Worm (Caenorhabditis elegans): Measurements from ENCODE around the gene zhit-3.

- TF ChIP-seq nhr-19 (GFP tag; conservative IDR thresholded peaks at IDR 0.05) (no peak), pag-3 (tag; optimal IDR thresholded peaks at IDR 0.05; ENCODE audit: borderline replicate concordance, insufficient read depth) (no peak), lin-39 (tag; optimal IDR thresholded peaks at IDR 0.05) (no peak), lin-35 (GFP tag; optimal IDR thresholded peaks at IDR 0.05) (no peak), aly-2 (tag; optimal IDR thresholded peaks at IDR 0.05) (no peak), skn-1 (tag; optimal IDR thresholded peaks at IDR 0.05) (no peak)
These were observed 10.0 kb downstream of the zhit-3 start, which contains the start of gene ZK856.7 for ce11 chrV:10201913-10202312.

Data from whole organism, L1 larva.